Fruit fly (Drosophila melanogaster) whole organism, embryonic: ENCODE data around the gene CG2182.

Experiments
- Antp ChIP-seq: fragments of 200-800 bp; sonication (Bioruptor generic); optimal IDR thresholded peaks from 3 replicates; lab custom pipeline; 2016; ENCODE audit warnings: missing biosample characterization, missing genetic modification characterization
- Asciz ChIP-seq: fragments of 200-800 bp; sonication (Bioruptor generic); optimal IDR thresholded peaks from 2 replicates; lab custom pipeline; 2017; ENCODE audit warnings: missing biosample characterization, mild to moderate bottlenecking, missing genetic modification characterization, missing genetic modification reagents
- CG10462 ChIP-seq: fragments of 200-800 bp; sonication (Bioruptor generic); optimal IDR thresholded peaks from 2 replicates; lab custom pipeline; 2016; ENCODE audit warnings: missing biosample characterization, missing genetic modification characterization
- CG10654 ChIP-seq: fragments of 200-800 bp; sonication (Bioruptor generic); optimal IDR thresholded peaks from 2 replicates; lab custom pipeline; 2016; ENCODE audit warnings: missing biosample characterization, missing genetic modification characterization
- CG11723 ChIP-seq: fragments of 200-800 bp; sonication (Bioruptor generic); optimal IDR thresholded peaks from 2 replicates; lab custom pipeline; 2017; ENCODE audit warnings: missing biosample characterization, mild to moderate bottlenecking, missing genetic modification characterization
- CG12155 ChIP-seq: fragments of 200-800 bp; sonication (Bioruptor generic); optimal IDR thresholded peaks from 3 replicates; lab custom pipeline; 2016; ENCODE audit warnings: missing biosample characterization, missing genetic modification characterization
- CG12942 ChIP-seq: fragments of 200-800 bp; sonication (Bioruptor generic); optimal IDR thresholded peaks from 3 replicates; lab custom pipeline; 2016; ENCODE audit warnings: missing biosample characterization, missing genetic modification characterization
- CG1529 ChIP-seq: fragments of 200-800 bp; sonication (Bioruptor generic); optimal IDR thresholded peaks from 3 replicates; lab custom pipeline; 2018; ENCODE audit warnings: missing biosample characterization, missing genetic modification characterization
- CG1603 ChIP-seq: fragments of 200-800 bp; sonication (Bioruptor generic); optimal IDR thresholded peaks from 2 replicates; lab custom pipeline; 2019; ENCODE audit warnings: missing biosample characterization, mild to moderate bottlenecking, missing genetic modification characterization, moderate library complexity
- CG16815 ChIP-seq: fragments of 200-800 bp; sonication (Bioruptor generic); optimal IDR thresholded peaks from 3 replicates; lab custom pipeline; 2017; ENCODE audit warnings: missing biosample characterization, mild to moderate bottlenecking, missing genetic modification characterization
- CG31224 ChIP-seq: fragments of 200-800 bp; sonication (Bioruptor generic); IDR thresholded peaks from 2 replicates; pipeline ENCODE4 v1.3.6; 2022; ENCODE audit warnings: missing biosample characterization, missing genetic modification characterization
- CG3838 ChIP-seq: fragments of 200-800 bp; sonication (Bioruptor generic); optimal IDR thresholded peaks from 3 replicates; lab custom pipeline; 2016; ENCODE audit warnings: missing biosample characterization, missing genetic modification characterization
- CG43689 ChIP-seq: fragments of 200-800 bp; sonication (Bioruptor generic); IDR thresholded peaks from 2 replicates; pipeline ENCODE4 v1.3.6; 2022; ENCODE audit warnings: missing biosample characterization, missing genetic modification characterization
- CG7963 ChIP-seq: fragments of 200-800 bp; sonication (Bioruptor generic); IDR thresholded peaks from 3 replicates; pipeline ENCODE4 v1.3.6; 2022; ENCODE audit warnings: missing biosample characterization, missing genetic modification characterization; ENCODE audit not compliant: partially characterized antibody
- CG9215 ChIP-seq: fragments of 200-800 bp; sonication (Bioruptor generic); IDR thresholded peaks from 2 replicates; pipeline ENCODE4 v1.3.6; 2022; ENCODE audit warnings: missing biosample characterization, missing genetic modification characterization
- Chrac-16 ChIP-seq: fragments of 200-800 bp; sonication (Bioruptor generic); optimal IDR thresholded peaks from 3 replicates; lab custom pipeline; 2016; ENCODE audit warnings: missing biosample characterization, missing genetic modification characterization
- D ChIP-seq, 2 experiments: fragments of 200-800 bp in 1 of 2; fragments of >200 bp in 1 of 2; sonication (Bioruptor generic) in 1 of 2; optimal IDR thresholded peaks; 2 replicates in 1 of 2; 3 replicates in 1 of 2; lab custom pipeline; 2017; ENCODE audit warnings: mild to moderate bottlenecking in 1 of 2, missing biosample characterization in 1 of 2, missing genetic modification characterization in 1 of 2, missing genetic modification reagents in 1 of 2
- Dek ChIP-seq: fragments of 200-800 bp; sonication (Bioruptor generic); optimal IDR thresholded peaks from 3 replicates; lab custom pipeline; 2019; ENCODE audit warnings: missing biosample characterization, mild to moderate bottlenecking, missing genetic modification characterization, moderate library complexity
- Fer3 ChIP-seq: fragments of 200-800 bp; sonication (Bioruptor generic); optimal IDR thresholded peaks from 2 replicates; lab custom pipeline; 2018; ENCODE audit warnings: missing biosample characterization, mild to moderate bottlenecking, missing genetic modification characterization, moderate library complexity
- HLH54F ChIP-seq: fragments of 200-800 bp; sonication (Bioruptor generic); optimal IDR thresholded peaks from 3 replicates; lab custom pipeline; 2016; ENCODE audit warnings: missing biosample characterization, missing genetic modification characterization
- Hmr ChIP-seq: fragments of 200-800 bp; sonication (Bioruptor generic); optimal IDR thresholded peaks from 3 replicates; lab custom pipeline; 2017; ENCODE audit warnings: mild to moderate bottlenecking, missing biosample characterization, missing genetic modification reagents, missing genetic modification characterization
- Max ChIP-seq: fragments of 200-800 bp; sonication (Bioruptor generic); optimal IDR thresholded peaks from 2 replicates; lab custom pipeline; 2016; ENCODE audit warnings: missing biosample characterization, mild to moderate bottlenecking, missing genetic modification characterization
- Med ChIP-seq: fragments of 200-800 bp; sonication (Bioruptor generic); peaks from one replicate; lab custom pipeline; 2016; ENCODE audit warnings: missing biosample characterization, missing genetic modification characterization, mild to moderate bottlenecking, inconsistent platforms, moderate library complexity
- Stat92E ChIP-seq, 3 experiments: fragments of >200 bp in 2 of 3; fragments of 200-800 bp in 1 of 3; sonication (Bioruptor generic) in 1 of 3; optimal IDR thresholded peaks; 2 replicates each; lab custom pipeline; 2017 to 2019; ENCODE audit warnings: missing biosample characterization in 3 of 3, missing genetic modification characterization in 3 of 3, mild to moderate bottlenecking in 1 of 3, moderate library complexity in 1 of 3
- bbx ChIP-seq: fragments of 200-800 bp; sonication (Bioruptor generic); IDR thresholded peaks from 2 replicates; pipeline ENCODE4 v1.3.6; 2022; ENCODE audit warnings: missing biosample characterization, missing genetic modification characterization; ENCODE audit not compliant: partially characterized antibody
- dm ChIP-seq: fragments of 200-800 bp; sonication (Bioruptor generic); optimal IDR thresholded peaks from 3 replicates; lab custom pipeline; 2016; ENCODE audit warnings: missing biosample characterization, missing genetic modification characterization
- dpn ChIP-seq, 2 experiments: fragments of 200-800 bp; sonication (Bioruptor generic); optimal IDR thresholded peaks; 3 replicates each; lab custom pipeline; 2016; ENCODE audit warnings: missing biosample characterization in 2 of 2, missing genetic modification characterization in 2 of 2
- dysf ChIP-seq: fragments of 200-800 bp; sonication (Bioruptor generic); IDR thresholded peaks from 3 replicates; pipeline ENCODE4 v1.3.6; 2022; ENCODE audit warnings: missing biosample characterization, missing genetic modification characterization
- eve ChIP-seq, 2 experiments: fragments of >200 bp; optimal IDR thresholded peaks; 2 replicates each; lab custom pipeline; 2017; ENCODE audit warnings: missing biosample characterization in 2 of 2, missing genetic modification characterization in 2 of 2
- gcm2 ChIP-seq: fragments of 200-800 bp; sonication (Bioruptor generic); optimal IDR thresholded peaks from 2 replicates; lab custom pipeline; 2016; ENCODE audit warnings: missing biosample characterization, missing genetic modification characterization
- gem ChIP-seq: fragments of 200-800 bp; sonication (Bioruptor generic); optimal IDR thresholded peaks from 2 replicates; lab custom pipeline; 2019; ENCODE audit warnings: missing biosample characterization, mild to moderate bottlenecking, missing genetic modification characterization, moderate library complexity
- gsb-n ChIP-seq: fragments of 200-800 bp; sonication (Bioruptor generic); optimal IDR thresholded peaks from 3 replicates; lab custom pipeline; 2018; ENCODE audit warnings: missing biosample characterization, mild to moderate bottlenecking, missing genetic modification characterization
- gt ChIP-seq: fragments of 200-800 bp; sonication (Bioruptor generic); IDR thresholded peaks from 2 replicates; pipeline ENCODE4 v1.3.6; 2022; ENCODE audit warnings: missing biosample characterization, missing genetic modification characterization
- ken ChIP-seq: fragments of 200-800 bp; sonication (Bioruptor generic); IDR thresholded peaks from 3 replicates; pipeline ENCODE4 v1.3.6; 2022; ENCODE audit warnings: missing biosample characterization, missing genetic modification characterization
- kni ChIP-seq: fragments of 200-800 bp; sonication (Bioruptor generic); optimal IDR thresholded peaks from 3 replicates; lab custom pipeline; 2017; ENCODE audit warnings: mild to moderate bottlenecking, missing biosample characterization, missing genetic modification reagents, missing genetic modification characterization
- maf-S ChIP-seq: fragments of 200-800 bp; sonication (Bioruptor generic); optimal IDR thresholded peaks from 2 replicates; lab custom pipeline; 2016; ENCODE audit warnings: missing biosample characterization, missing genetic modification characterization
- mam ChIP-seq: fragments of 200-800 bp; sonication (Bioruptor generic); optimal IDR thresholded peaks from 3 replicates; lab custom pipeline; 2016; ENCODE audit warnings: missing biosample characterization, missing genetic modification characterization
- nerfin-1 ChIP-seq: fragments of 200-800 bp; sonication (Bioruptor generic); optimal IDR thresholded peaks from 3 replicates; lab custom pipeline; 2019; ENCODE audit warnings: missing biosample characterization, mild to moderate bottlenecking, missing genetic modification characterization, moderate library complexity
- row ChIP-seq: fragments of 200-800 bp; sonication (Bioruptor generic); IDR thresholded peaks from 3 replicates; pipeline ENCODE4 v1.3.6; 2022; ENCODE audit warnings: missing biosample characterization, missing genetic modification characterization
- scrt ChIP-seq: fragments of 200-800 bp; sonication (Bioruptor generic); optimal IDR thresholded peaks from 2 replicates; lab custom pipeline; 2018; ENCODE audit warnings: missing biosample characterization, mild to moderate bottlenecking, missing genetic modification characterization, moderate library complexity
- sd ChIP-seq: fragments of 200-800 bp; sonication (Bioruptor generic); optimal IDR thresholded peaks from 3 replicates; lab custom pipeline; 2018; ENCODE audit warnings: missing biosample characterization, mild to moderate bottlenecking, missing genetic modification characterization, moderate library complexity
- sens ChIP-seq: fragments of 200-800 bp; sonication (Bioruptor generic); peaks from one replicate; lab custom pipeline; 2016; ENCODE audit warnings: missing biosample characterization, missing genetic modification characterization
- slou ChIP-seq: fragments of 200-800 bp; sonication (Bioruptor generic); optimal IDR thresholded peaks from 3 replicates; lab custom pipeline; 2016; ENCODE audit warnings: missing biosample characterization, missing genetic modification characterization
- slp2 ChIP-seq: fragments of 200-800 bp; sonication (Bioruptor generic); optimal IDR thresholded peaks from 2 replicates; lab custom pipeline; 2016; ENCODE audit warnings: missing biosample characterization, missing genetic modification characterization
- tgo ChIP-seq: fragments of 200-800 bp; sonication (Bioruptor generic); IDR thresholded peaks from 3 replicates; pipeline ENCODE4 v1.3.6; 2022; ENCODE audit warnings: missing biosample characterization, missing genetic modification characterization
- vnd ChIP-seq: fragments of 200-800 bp; sonication (Bioruptor generic); IDR thresholded peaks from 3 replicates; pipeline ENCODE4 v1.3.6; 2022; ENCODE audit warnings: missing biosample characterization, missing genetic modification characterization; ENCODE audit not compliant: partially characterized antibody
- wek ChIP-seq: fragments of 200-800 bp; sonication (Bioruptor generic); optimal IDR thresholded peaks from 3 replicates; lab custom pipeline; 2018; ENCODE audit warnings: missing biosample characterization, mild to moderate bottlenecking, missing genetic modification characterization, moderate library complexity

The CG2182 gene

DNA sequence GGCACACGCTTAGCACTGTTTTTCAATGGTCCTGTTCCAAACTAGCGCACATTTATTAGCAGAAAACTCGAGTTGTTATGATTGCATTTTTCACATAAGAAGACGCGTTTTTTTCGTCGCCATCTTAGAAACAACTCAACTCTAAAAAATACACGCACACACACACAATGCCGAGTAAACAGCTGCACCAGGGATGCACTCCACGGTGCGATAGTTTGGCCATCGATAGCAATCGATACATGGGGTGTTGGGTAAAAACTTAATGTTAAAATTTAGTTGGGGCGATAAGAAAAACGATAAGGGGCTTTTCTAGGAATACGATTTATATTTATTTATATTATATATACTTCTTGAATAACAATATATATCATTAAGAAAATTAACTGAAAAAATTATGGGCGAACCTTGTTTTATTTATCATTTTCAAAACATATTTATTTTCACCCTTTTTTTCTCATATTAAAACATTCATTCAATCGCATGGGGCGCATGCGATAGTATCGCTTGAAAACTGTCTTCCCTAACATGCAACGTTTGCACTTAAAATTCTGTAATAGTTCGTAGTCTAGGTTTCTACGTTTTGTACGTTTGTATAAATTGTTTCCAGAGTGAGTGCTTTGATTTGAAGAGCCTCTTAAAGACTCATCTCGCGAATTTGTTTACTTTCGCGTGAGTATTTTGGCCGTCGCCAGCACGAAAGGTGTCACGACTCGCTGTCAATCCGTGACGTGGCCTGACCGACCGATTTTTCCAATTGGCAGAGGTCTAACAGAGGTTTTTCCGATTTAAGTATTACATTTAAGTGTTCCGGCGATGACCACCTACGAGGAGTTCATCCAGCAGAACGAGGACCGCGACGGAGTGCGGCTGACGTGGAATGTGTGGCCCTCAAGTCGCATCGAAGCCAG lies 10.9 kb downstream of the CG2182 start, which contains the start of the genes MTA1-like and Sec23 (continued):
- TF ChIP-seq scrt (GFP tag; lab: Kevin White, UChicago) (peak; percentile 31), Dek (tag; lab: Kevin White, UChicago) (peak; percentile 58), ken (GFP tag; lab: Robert Waterston, UW) (0 out of 3 replicates have a peak, but pooled peaks have one; percentile 4), CG11723 (GFP tag; lab: Kevin White, UChicago) (peak; percentile 26), sens (GFP tag; lab: Kevin White, UChicago) (peak; percentile 81), slou (peak; percentile 43), gem (peak; percentile 76), row (peak; percentile 91), Chrac-16 (GFP tag; lab: Kevin White, UChicago) (peak; percentile 43), HLH54F (GFP tag; lab: Kevin White, UChicago) (peak; percentile 38), kni (GFP tag; lab: Kevin White, UChicago) (peak; percentile 14), CG10462 (GFP tag; lab: Kevin White, UChicago) (peak; percentile 31), slp2 (GFP tag; lab: Kevin White, UChicago) (no peak), vnd (GFP tag; lab: Robert Waterston, UW) (peak; percentile 95), CG16815 (peak; percentile 38), dpn (GFP tag; optimal IDR thresholded peaks at IDR 0.05; lab: Kevin White, UChicago) (peak; percentile 42 to 58), Hmr (GFP tag; lab: Kevin White, UChicago) (peak; percentile 61), CG31224 (peak; percentile 5; the same call in 1 of the 2 replicates), mam (GFP tag; lab: Kevin White, UChicago) (peak; percentile 53), CG7963 (GFP tag; lab: Robert Waterston, UW) (peak; percentile 74; the same call in 2 of the 3 replicates), dm (GFP tag; lab: Kevin White, UChicago) (peak; percentile 36), dysf (GFP tag; lab: Robert Waterston, UW) (peak; percentile 17; the same call in 1 of the 3 replicates), bbx (GFP tag; lab: Robert Waterston, UW) (peak; percentile 90), CG10654 (peak; percentile 44), gt (GFP tag; lab: Robert Waterston, UW) (no peak), wek (GFP tag; lab: Kevin White, UChicago) (no peak), gcm2 (peak; percentile 47), Stat92E (GFP tag; optimal IDR thresholded peaks at IDR 0.05; lab: Kevin White, UChicago) (peak in 1 of 3 experiments; percentile 48), maf-S (GFP tag; lab: Kevin White, UChicago) (no peak), Max (peak; percentile 50), CG12155 (peak; percentile 33), CG43689 (no peak), Med (peak; percentile 80), D (optimal IDR thresholded peaks at IDR 0.05; lab: Kevin White, UChicago) (no peak), D (GFP tag; optimal IDR thresholded peaks at IDR 0.05; lab: Kevin White, UChicago) (peak; percentile 18), CG12942 (peak; percentile 52), CG3838 (GFP tag; lab: Kevin White, UChicago) (no peak), gsb-n (tag; lab: Kevin White, UChicago) (peak; percentile 25), sd (tag; lab: Kevin White, UChicago) (peak; percentile 42), CG9215 (GFP tag; lab: Robert Waterston, UW) (peak; percentile 56), tgo (GFP tag; lab: Robert Waterston, UW) (peak; percentile 40; the same call in 1 of the 3 replicates), Antp (GFP tag; lab: Kevin White, UChicago) (no peak), eve (GFP tag; optimal IDR thresholded peaks at IDR 0.05; lab: Kevin White, UChicago) (no peak), Asciz (GFP tag; lab: Kevin White, UChicago) (no peak), Fer3 (tag; lab: Kevin White, UChicago) (peak; percentile 8), nerfin-1 (tag; lab: Kevin White, UChicago) (peak; percentile 9), CG1603 (tag; lab: Kevin White, UChicago) (peak; percentile 49), CG1529 (GFP tag; lab: Kevin White, UChicago) (peak; percentile 14)
